Worm (Caenorhabditis elegans): ENCODE measurements around the gene hrg-1.

The hrg-1 gene

ce11 chrX:3969980-3970403, 46.0 kb downstream of the hrg-1 start (continued):
- TF ChIP-seq lsy-27 (tag; optimal IDR thresholded peaks at IDR 0.05; ENCODE audit: borderline replicate concordance, insufficient read depth) (peak; percentile 38), cebp-1 (GFP tag; IDR thresholded peaks at IDR 0.05) (peak; percentile 66), cebp-1 (tag; optimal IDR thresholded peaks at IDR 0.05) (no peak), hsf-1 (GFP tag; IDR thresholded peaks at IDR 0.05) (peak; percentile 52; the same call in 1 of the 2 replicates), C06A6.2 (GFP tag; conservative IDR thresholded peaks at IDR 0.05) (no peak), K11D2.4 (GFP tag; IDR thresholded peaks at IDR 0.05) (peak; percentile 75), egl-44 (GFP tag; IDR thresholded peaks at IDR 0.05) (peak; percentile 72; the same call in 1 of the 2 replicates), xnd-1 (tag; optimal IDR thresholded peaks at IDR 0.05) (no peak), lin-40 (tag; optimal IDR thresholded peaks at IDR 0.05) (peak; percentile 86), F52B5.7 (tag; optimal IDR thresholded peaks at IDR 0.05) (peak; percentile 83), Y79H2A.3 (GFP tag; conservative IDR thresholded peaks at IDR 0.05) (0 out of 2 replicates have a peak, but pooled peaks have one; percentile 23), ceh-27 (GFP tag; optimal IDR thresholded peaks at IDR 0.05) (peak; percentile 89), dpl-1 (GFP tag; optimal IDR thresholded peaks at IDR 0.05) (no peak), dpff-1 (tag; optimal IDR thresholded peaks at IDR 0.05) (no peak), F23B12.7 (tag; optimal IDR thresholded peaks at IDR 0.05; ENCODE audit: insufficient read depth) (peak; percentile 20), rec-8 (tag; optimal IDR thresholded peaks at IDR 0.05) (peak; percentile 12 to 78), rcor-1 (GFP tag; IDR thresholded peaks at IDR 0.05) (peak; percentile 90), ceh-58 (GFP tag; IDR thresholded peaks at IDR 0.05) (0 out of 2 replicates have a peak, but pooled peaks have one; percentile 61), snpc-4 (GFP tag; optimal IDR thresholded peaks at IDR 0.05) (peak; percentile 61), snpc-4 (tag; optimal IDR thresholded peaks at IDR 0.05) (peak; percentile 6 to 76 (median 54)), snpc-3.4 (tag; optimal IDR thresholded peaks at IDR 0.05) (peak; percentile 64), D2030.7 (GFP tag; IDR thresholded peaks at IDR 0.05) (peak; percentile 98), lin-26 (GFP tag; IDR thresholded peaks at IDR 0.05) (peak; percentile 88), ztf-26 (tag; optimal IDR thresholded peaks at IDR 0.05) (peak; percentile 68), hmg-20 (GFP tag; IDR thresholded peaks at IDR 0.05) (0 out of 2 replicates have a peak, but pooled peaks have one; percentile 5), zim-3 (tag; optimal IDR thresholded peaks at IDR 0.05) (peak; percentile 47), ceh-79 (tag; optimal IDR thresholded peaks at IDR 0.05) (peak; percentile 77), T07F8.4 (tag; optimal IDR thresholded peaks at IDR 0.05) (peak; percentile 26), bed-1 (GFP tag; IDR thresholded peaks at IDR 0.05) (no peak), aptf-3 (GFP tag; IDR thresholded peaks at IDR 0.05) (peak; percentile 53; the same call in 1 of the 2 replicates), F49E8.2 (tag; optimal IDR thresholded peaks at IDR 0.05; ENCODE audit: insufficient read depth) (peak; percentile 37), ztf-6 (GFP tag; IDR thresholded peaks at IDR 0.05) (peak; percentile 62; the same call in 1 of the 2 replicates), nfya-1 (tag; optimal IDR thresholded peaks at IDR 0.05; ENCODE audit: borderline replicate concordance, insufficient read depth) (no peak), hlh-26 (GFP tag; conservative IDR thresholded peaks at IDR 0.05) (no peak), snpc-1.3 (tag; optimal IDR thresholded peaks at IDR 0.05; ENCODE audit: insufficient read depth) (peak; percentile 51), ZK185.1 (tag; optimal IDR thresholded peaks at IDR 0.05; ENCODE audit: poor library complexity, severe bottlenecking) (peak; percentile 83), ztf-28 (GFP tag; IDR thresholded peaks at IDR 0.05) (peak; percentile 83), ccch-3 (GFP tag; optimal IDR thresholded peaks at IDR 0.05) (peak; percentile 7), F37B4.10 (GFP tag; IDR thresholded peaks at IDR 0.05) (no peak), mcd-1 (GFP tag; IDR thresholded peaks at IDR 0.05) (peak; percentile 66), unc-62 (GFP tag; optimal IDR thresholded peaks at IDR 0.05) (no peak), T26A5.8 (tag; optimal IDR thresholded peaks at IDR 0.05) (peak; percentile 8), him-1 (tag; optimal IDR thresholded peaks at IDR 0.05) (peak; percentile 95), F57C9.4 (tag; optimal IDR thresholded peaks at IDR 0.05) (peak; percentile 63), F39B2.1 (GFP tag; IDR thresholded peaks at IDR 0.05) (no peak), B0035.1 (tag; optimal IDR thresholded peaks at IDR 0.05) (peak; percentile 61), pbrm-1 (GFP tag; IDR thresholded peaks at IDR 0.05) (peak; percentile 95)
